Fruit fly (Drosophila melanogaster) whole organism, prepupa: ENCODE measurements around the gene Miro.

Experiments used
- Blimp-1 ChIP-seq: fragments of 200-800 bp; sonication (Bioruptor generic); optimal IDR thresholded peaks from 3 replicates; lab custom pipeline; 2017; ENCODE audit warnings: missing biosample characterization, missing genetic modification characterization, mild to moderate bottlenecking, moderate library complexity, missing genetic modification reagents
- CG10669 ChIP-seq: fragments of 200-800 bp; sonication (Bioruptor generic); optimal IDR thresholded peaks from 3 replicates; lab custom pipeline; 2018; ENCODE audit warnings: missing biosample characterization, mild to moderate bottlenecking, missing genetic modification characterization, moderate library complexity
- CG11762 ChIP-seq: fragments of 200-800 bp; sonication (Bioruptor generic); optimal IDR thresholded peaks from 3 replicates; lab custom pipeline; 2016; ENCODE audit warnings: missing biosample characterization, missing genetic modification characterization; ENCODE audit not compliant: insufficient read depth
- CG1621 ChIP-seq: fragments of 200-800 bp; sonication (Bioruptor generic); optimal IDR thresholded peaks from 3 replicates; lab custom pipeline; 2018; ENCODE audit warnings: missing biosample characterization, mild to moderate bottlenecking, missing genetic modification characterization
- CG32006 ChIP-seq: fragments of 200-800 bp; sonication (Bioruptor generic); optimal IDR thresholded peaks from 3 replicates; lab custom pipeline; 2017; ENCODE audit warnings: missing biosample characterization, mild to moderate bottlenecking, missing genetic modification characterization
- CG6163 ChIP-seq: fragments of 200-800 bp; sonication (Bioruptor generic); IDR thresholded peaks from 3 replicates; pipeline ENCODE4 v1.3.6; 2022; ENCODE audit warnings: missing biosample characterization, missing genetic modification characterization
- CG6792 ChIP-seq: fragments of 200-800 bp; sonication (Bioruptor generic); optimal IDR thresholded peaks from 3 replicates; lab custom pipeline; 2016; ENCODE audit warnings: missing biosample characterization, missing genetic modification characterization
- CG6808 ChIP-seq: fragments of 200-800 bp; sonication (Bioruptor generic); optimal IDR thresholded peaks from 3 replicates; lab custom pipeline; 2017; ENCODE audit warnings: missing biosample characterization, missing genetic modification characterization, mild to moderate bottlenecking, moderate library complexity, missing genetic modification reagents
- CG7368 ChIP-seq: fragments of 200-800 bp; sonication (Bioruptor generic); optimal IDR thresholded peaks from 3 replicates; lab custom pipeline; 2016; ENCODE audit warnings: missing biosample characterization, missing genetic modification characterization
- CG9139 ChIP-seq: fragments of 200-800 bp; sonication (Bioruptor generic); optimal IDR thresholded peaks from 3 replicates; lab custom pipeline; 2017; ENCODE audit warnings: missing biosample characterization, mild to moderate bottlenecking, missing genetic modification characterization
- Eip78C ChIP-seq: fragments of 200-800 bp; sonication (Bioruptor generic); peaks from one replicate; lab custom pipeline; 2016; ENCODE audit warnings: missing biosample characterization, missing genetic modification characterization
- Eip93F ChIP-seq: fragments of 200-800 bp; sonication (Bioruptor generic); optimal IDR thresholded peaks from 2 replicates; lab custom pipeline; 2016; ENCODE audit warnings: missing biosample characterization, mild to moderate bottlenecking, missing genetic modification characterization
- Ets21C ChIP-seq: fragments of 200-800 bp; sonication (Bioruptor generic); optimal IDR thresholded peaks from 3 replicates; lab custom pipeline; 2016; ENCODE audit warnings: missing biosample characterization, missing genetic modification characterization
- Lpt ChIP-seq: fragments of 200-800 bp; sonication (Bioruptor generic); optimal IDR thresholded peaks from 3 replicates; lab custom pipeline; 2016; ENCODE audit warnings: missing biosample characterization, missing genetic modification characterization
- Met ChIP-seq: fragments of 200-800 bp; sonication (Bioruptor generic); optimal IDR thresholded peaks from 3 replicates; lab custom pipeline; 2016; ENCODE audit warnings: missing biosample characterization, missing genetic modification characterization
- OdsH ChIP-seq: fragments of 200-800 bp; sonication (Bioruptor generic); optimal IDR thresholded peaks from 3 replicates; lab custom pipeline; 2016; ENCODE audit warnings: missing biosample characterization, missing genetic modification characterization
- Sox102F ChIP-seq: fragments of 200-800 bp; sonication (Bioruptor generic); optimal IDR thresholded peaks from 2 replicates; lab custom pipeline; 2016; ENCODE audit warnings: missing biosample characterization, mild to moderate bottlenecking, missing genetic modification characterization
- Sox14 ChIP-seq: fragments of 200-800 bp; sonication (Bioruptor generic); optimal IDR thresholded peaks from 3 replicates; lab custom pipeline; 2016; ENCODE audit warnings: missing biosample characterization, missing genetic modification characterization
- dsx ChIP-seq: fragments of 200-800 bp; optimal IDR thresholded peaks from 3 replicates; lab custom pipeline; 2019; ENCODE audit warnings: missing biosample characterization, mild to moderate bottlenecking, missing genetic modification characterization, moderate library complexity; ENCODE audit not compliant: poor library complexity, severe bottlenecking
- esn ChIP-seq: fragments of 200-800 bp; sonication (Bioruptor generic); optimal IDR thresholded peaks from 2 replicates; lab custom pipeline; 2016; ENCODE audit warnings: missing biosample characterization, mild to moderate bottlenecking, missing genetic modification characterization, moderate library complexity
- fd59A ChIP-seq: fragments of 200-800 bp; sonication (Bioruptor generic); optimal IDR thresholded peaks from 2 replicates; lab custom pipeline; 2017; ENCODE audit warnings: missing biosample characterization, mild to moderate bottlenecking, missing genetic modification characterization, missing genetic modification reagents
- fkh ChIP-seq: fragments of 200-800 bp; sonication (Bioruptor generic); optimal IDR thresholded peaks from 3 replicates; lab custom pipeline; 2017; ENCODE audit warnings: missing biosample characterization, mild to moderate bottlenecking, missing genetic modification characterization, moderate library complexity
- lz ChIP-seq: fragments of 200-800 bp; sonication (Bioruptor generic); optimal IDR thresholded peaks from 3 replicates; lab custom pipeline; 2016; ENCODE audit warnings: missing biosample characterization, missing genetic modification characterization
- net ChIP-seq: fragments of 200-800 bp; sonication (Bioruptor generic); optimal IDR thresholded peaks from 3 replicates; lab custom pipeline; 2016; ENCODE audit warnings: missing biosample characterization, missing genetic modification characterization
- salr ChIP-seq, 2 experiments: fragments of 200-800 bp; sonication (Bioruptor generic); optimal IDR thresholded peaks; 3 replicates each; lab custom pipeline; 2016 to 2018; ENCODE audit warnings: missing biosample characterization in 2 of 2, missing genetic modification characterization in 2 of 2, mild to moderate bottlenecking in 1 of 2
- spab ChIP-seq: fragments of 200-800 bp; sonication (Bioruptor generic); optimal IDR thresholded peaks from 2 replicates; lab custom pipeline; 2017; ENCODE audit warnings: missing biosample characterization, mild to moderate bottlenecking, missing genetic modification characterization, missing genetic modification reagents
- ss ChIP-seq, 2 experiments: fragments of 200-800 bp; sonication (Bioruptor generic); optimal IDR thresholded peaks; 2 replicates in 1 of 2; 3 replicates in 1 of 2; lab custom pipeline; 2017 to 2018; ENCODE audit warnings: mild to moderate bottlenecking in 2 of 2, missing biosample characterization in 2 of 2, missing genetic modification characterization in 2 of 2, moderate library complexity in 1 of 2
- topi ChIP-seq: fragments of 200-800 bp; sonication (Bioruptor generic); optimal IDR thresholded peaks from 3 replicates; lab custom pipeline; 2016; ENCODE audit warnings: missing biosample characterization, missing genetic modification characterization
- vri ChIP-seq: fragments of 200-800 bp; sonication (Bioruptor generic); optimal IDR thresholded peaks from 3 replicates; lab custom pipeline; 2016; ENCODE audit warnings: missing biosample characterization, mild to moderate bottlenecking, missing genetic modification characterization

The Miro gene

dm6 chr3R:24003948-24004347 lies 34.7 kb downstream of the Miro start:
- peak; percentile 17 for TF ChIP-seq CG1621 (tag; lab: Kevin White, UChicago)
- TF ChIP-seq dsx (GFP tag; lab: Kevin White, UChicago): peak; percentile 34
- no peak for TF ChIP-seq vri (GFP tag; lab: Kevin White, UChicago)
- TF ChIP-seq ss (GFP tag; optimal IDR thresholded peaks at IDR 0.05; lab: Kevin White, UChicago): peak; percentile 76 to 84
- TF ChIP-seq CG11762 (GFP tag; lab: Kevin White, UChicago): no peak
- TF ChIP-seq Eip78C (GFP tag; lab: Kevin White, UChicago): peak; percentile 50
- TF ChIP-seq CG6163 (GFP tag; lab: Robert Waterston, UW): peak; percentile 46; the same call in 2 of the 3 replicates
- peak; percentile 66 for TF ChIP-seq CG9139 (GFP tag; lab: Kevin White, UChicago)
- peak; percentile 75 for TF ChIP-seq CG6808 (GFP tag; lab: Kevin White, UChicago)
- peak; percentile 60 for TF ChIP-seq spab
- no peak for TF ChIP-seq net
- TF ChIP-seq Sox102F (GFP tag; lab: Kevin White, UChicago): no peak
- TF ChIP-seq CG10669 (GFP tag; lab: Kevin White, UChicago): peak; percentile 21

dm6 chr3R:24001150-24001549 lies 37.5 kb downstream of the Miro start:
- peak; percentile 4 for TF ChIP-seq fkh (GFP tag; lab: Kevin White, UChicago)
- TF ChIP-seq CG6808 (GFP tag; lab: Kevin White, UChicago): no peak

- no peak for TF ChIP-seq Lpt (GFP tag; lab: Kevin White, UChicago)
- no peak for TF ChIP-seq salr (GFP tag; optimal IDR thresholded peaks at IDR 0.05; lab: Kevin White, UChicago)
- TF ChIP-seq topi (GFP tag; lab: Kevin White, UChicago): peak; percentile 6
- peak; percentile 39 for TF ChIP-seq Eip78C (GFP tag; lab: Kevin White, UChicago)
- peak; percentile 10 for TF ChIP-seq esn (GFP tag; lab: Kevin White, UChicago)
- peak; percentile 13 for TF ChIP-seq Sox14 (GFP tag; lab: Kevin White, UChicago)
- no peak for TF ChIP-seq Ets21C (GFP tag; lab: Kevin White, UChicago)
These were observed 42.4 kb downstream of the Miro start, which contains the start of gene LSm3 for dm6 chr3R:23996224-23996623. TSS of gene LSm3 (plus strand) at chr3R:23996262.

- TF ChIP-seq CG7368 (GFP tag; lab: Kevin White, UChicago) (no peak), fkh (GFP tag; lab: Kevin White, UChicago) (peak; percentile 55)
These were observed 43.2 kb downstream of the Miro start, which contains the start of gene CG33108 for dm6 chr3R:23995460-23995859. TSS of gene CG33108 (plus strand) at chr3R:23995659.

- TF ChIP-seq OdsH (GFP tag; lab: Kevin White, UChicago) (no peak), CG1621 (tag; lab: Kevin White, UChicago) (no peak), Blimp-1 (GFP tag; lab: Kevin White, UChicago) (no peak), vri (GFP tag; lab: Kevin White, UChicago) (no peak), Eip93F (GFP tag; lab: Kevin White, UChicago) (no peak), Met (GFP tag; lab: Kevin White, UChicago) (no peak), Lpt (GFP tag; lab: Kevin White, UChicago) (no peak), fd59A (GFP tag; lab: Kevin White, UChicago) (no peak), CG6792 (GFP tag; lab: Kevin White, UChicago) (no peak), ss (GFP tag; optimal IDR thresholded peaks at IDR 0.05; lab: Kevin White, UChicago) (no peak), CG32006 (GFP tag; lab: Kevin White, UChicago) (no peak), lz (GFP tag; lab: Kevin White, UChicago) (no peak)
These were observed 44.1 kb downstream of the Miro start for dm6 chr3R:23994578-23994977.
